Fruit fly (Drosophila melanogaster) whole organism, embryonic: ENCODE results near the gene Upf1.

Experiments used
- Antp ChIP-seq: fragments of 200-800 bp; sonication (Bioruptor generic); optimal IDR thresholded peaks from 3 replicates; lab custom pipeline; 2016; ENCODE audit warnings: missing biosample characterization, missing genetic modification characterization
- CG1024 ChIP-seq: fragments of 200-800 bp; sonication (Bioruptor generic); IDR thresholded peaks from 2 replicates; pipeline ENCODE4 v1.3.6; 2022; ENCODE audit warnings: missing biosample characterization, missing genetic modification characterization
- CG10321 ChIP-seq: fragments of 200-800 bp; sonication (Bioruptor generic); IDR thresholded peaks from 2 replicates; pipeline ENCODE4 v1.3.6; 2022; ENCODE audit warnings: missing biosample characterization, missing genetic modification characterization
- CG10462 ChIP-seq: fragments of 200-800 bp; sonication (Bioruptor generic); optimal IDR thresholded peaks from 2 replicates; lab custom pipeline; 2016; ENCODE audit warnings: missing biosample characterization, missing genetic modification characterization
- CG11085 ChIP-seq: fragments of 200-800 bp; sonication (Bioruptor generic); IDR thresholded peaks from 2 replicates; pipeline ENCODE4 v1.3.6; 2022; ENCODE audit warnings: missing biosample characterization, missing genetic modification characterization
- CG11695 ChIP-seq: fragments of 200-800 bp; sonication (Bioruptor generic); IDR thresholded peaks from 3 replicates; pipeline ENCODE4 v1.3.6; 2022; ENCODE audit warnings: missing biosample characterization, missing genetic modification characterization
- CG11696 ChIP-seq: fragments of 200-800 bp; sonication (Bioruptor generic); IDR thresholded peaks from 2 replicates; pipeline ENCODE4 v1.3.6; 2022; ENCODE audit warnings: missing biosample characterization, missing genetic modification characterization
- CG14014 ChIP-seq: fragments of 200-800 bp; sonication (Bioruptor generic); IDR thresholded peaks from 2 replicates; pipeline ENCODE4 v1.3.6; 2022; ENCODE audit warnings: missing biosample characterization, missing genetic modification characterization
- CG14710 ChIP-seq: fragments of 200-800 bp; sonication (Bioruptor generic); optimal IDR thresholded peaks from 3 replicates; lab custom pipeline; 2019; ENCODE audit warnings: missing biosample characterization, mild to moderate bottlenecking, missing genetic modification characterization, moderate library complexity
- CG17328 ChIP-seq: fragments of 200-800 bp; sonication (Bioruptor generic); IDR thresholded peaks from 2 replicates; pipeline ENCODE4 v1.3.6; 2022; ENCODE audit warnings: missing biosample characterization, missing genetic modification characterization
- CG17829 ChIP-seq: fragments of 200-800 bp; optimal IDR thresholded peaks from 2 replicates; lab custom pipeline; 2019; ENCODE audit warnings: missing biosample characterization, mild to moderate bottlenecking, missing genetic modification characterization, moderate library complexity
- CG2202 ChIP-seq: fragments of 200-800 bp; sonication (Bioruptor generic); optimal IDR thresholded peaks from 2 replicates; lab custom pipeline; 2018; ENCODE audit warnings: missing biosample characterization, mild to moderate bottlenecking, missing genetic modification characterization
- CG31224 ChIP-seq: fragments of 200-800 bp; sonication (Bioruptor generic); IDR thresholded peaks from 2 replicates; pipeline ENCODE4 v1.3.6; 2022; ENCODE audit warnings: missing biosample characterization, missing genetic modification characterization
- CG32532 ChIP-seq: fragments of 200-800 bp; sonication (Bioruptor generic); IDR thresholded peaks from 2 replicates; pipeline ENCODE4 v1.3.6; 2022; ENCODE audit warnings: missing biosample characterization, missing genetic modification characterization
- CG3281 ChIP-seq: fragments of 200-800 bp; sonication (Bioruptor generic); optimal IDR thresholded peaks from 3 replicates; lab custom pipeline; 2017; ENCODE audit warnings: missing biosample characterization, mild to moderate bottlenecking, missing genetic modification characterization
- CG34422 ChIP-seq: fragments of 200-800 bp; sonication (Bioruptor generic); IDR thresholded peaks from 3 replicates; pipeline ENCODE4 v1.3.6; 2022; ENCODE audit warnings: missing biosample characterization, missing genetic modification characterization
- CG4854 ChIP-seq: fragments of 200-800 bp; sonication (Bioruptor generic); optimal IDR thresholded peaks from 2 replicates; lab custom pipeline; 2016; ENCODE audit warnings: missing biosample characterization, missing genetic modification characterization, inconsistent platforms
- CG6791 ChIP-seq: fragments of 200-800 bp; sonication (Bioruptor generic); IDR thresholded peaks from 3 replicates; pipeline ENCODE4 v1.3.6; 2022; ENCODE audit warnings: missing biosample characterization, missing genetic modification characterization; ENCODE audit not compliant: partially characterized antibody
- CG6854 ChIP-seq: fragments of 200-800 bp; sonication (Bioruptor generic); optimal IDR thresholded peaks from 3 replicates; lab custom pipeline; 2017; ENCODE audit warnings: missing biosample characterization, mild to moderate bottlenecking, missing genetic modification characterization
- CG7271 ChIP-seq: fragments of 200-800 bp; sonication (Bioruptor generic); optimal IDR thresholded peaks from 2 replicates; lab custom pipeline; 2018; ENCODE audit warnings: missing biosample characterization, mild to moderate bottlenecking, missing genetic modification characterization, moderate library complexity
- CG7556 ChIP-seq: fragments of 200-800 bp; sonication (Bioruptor generic); optimal IDR thresholded peaks from 2 replicates; lab custom pipeline; 2017; ENCODE audit warnings: missing biosample characterization, mild to moderate bottlenecking, missing genetic modification characterization
- Dek ChIP-seq: fragments of 200-800 bp; sonication (Bioruptor generic); optimal IDR thresholded peaks from 3 replicates; lab custom pipeline; 2019; ENCODE audit warnings: missing biosample characterization, mild to moderate bottlenecking, missing genetic modification characterization, moderate library complexity
- Dp ChIP-seq: fragments of 200-800 bp; sonication (Bioruptor generic); optimal IDR thresholded peaks from 2 replicates; lab custom pipeline; 2018; ENCODE audit warnings: missing biosample characterization, mild to moderate bottlenecking, missing genetic modification characterization, moderate library complexity
- HmgD ChIP-seq: fragments of 200-800 bp; sonication (Bioruptor generic); optimal IDR thresholded peaks from 3 replicates; lab custom pipeline; 2016; ENCODE audit warnings: missing biosample characterization, missing genetic modification characterization
- Hsf ChIP-seq: fragments of 200-800 bp; sonication (Bioruptor generic); optimal IDR thresholded peaks from 3 replicates; lab custom pipeline; 2016; ENCODE audit warnings: missing biosample characterization, missing genetic modification characterization
- Mad ChIP-seq: fragments of 200-800 bp; sonication (Bioruptor generic); optimal IDR thresholded peaks from 2 replicates; lab custom pipeline; 2016; ENCODE audit warnings: missing biosample characterization, missing genetic modification characterization
- Mes4 ChIP-seq: fragments of 200-800 bp; sonication (Bioruptor generic); optimal IDR thresholded peaks from 2 replicates; lab custom pipeline; 2016; ENCODE audit warnings: missing biosample characterization, missing genetic modification characterization
- NFAT ChIP-seq: fragments of 200-800 bp; sonication (Bioruptor generic); IDR thresholded peaks from 2 replicates; pipeline ENCODE4 v1.3.6; 2022; ENCODE audit warnings: missing biosample characterization, missing genetic modification characterization
- NK7.1 ChIP-seq: fragments of 200-800 bp; sonication (Bioruptor generic); optimal IDR thresholded peaks from 3 replicates; lab custom pipeline; 2016; ENCODE audit warnings: missing biosample characterization, missing genetic modification characterization
- Oli ChIP-seq: fragments of 200-800 bp; sonication (Bioruptor generic); optimal IDR thresholded peaks from 2 replicates; lab custom pipeline; 2018; ENCODE audit warnings: missing biosample characterization, mild to moderate bottlenecking, missing genetic modification characterization, moderate library complexity
- Pdp1 ChIP-seq, 2 experiments: fragments of 200-800 bp; sonication (Bioruptor generic); optimal IDR thresholded peaks; 3 replicates each; lab custom pipeline; 2016; ENCODE audit warnings: missing biosample characterization in 2 of 2, missing genetic modification characterization in 2 of 2, mild to moderate bottlenecking in 1 of 2, moderate library complexity in 1 of 2
- Ravus ChIP-seq: fragments of 200-800 bp; sonication (Bioruptor generic); IDR thresholded peaks from 2 replicates; pipeline ENCODE4 v1.3.6; 2022; ENCODE audit warnings: missing biosample characterization, missing genetic modification characterization
- Six4 ChIP-seq: fragments of 200-800 bp; sonication (Bioruptor generic); optimal IDR thresholded peaks from 2 replicates; lab custom pipeline; 2016; ENCODE audit warnings: missing biosample characterization, missing genetic modification characterization
- Xbp1 ChIP-seq: fragments of 200-800 bp; sonication (Bioruptor generic); optimal IDR thresholded peaks from 3 replicates; lab custom pipeline; 2016; ENCODE audit warnings: missing biosample characterization, mild to moderate bottlenecking, missing genetic modification characterization
- ato ChIP-seq: fragments of 200-800 bp; sonication (Bioruptor generic); IDR thresholded peaks from 2 replicates; pipeline ENCODE4 v1.3.6; 2022; ENCODE audit warnings: missing biosample characterization, missing genetic modification characterization; ENCODE audit not compliant: partially characterized antibody
- bbx ChIP-seq: fragments of 200-800 bp; sonication (Bioruptor generic); IDR thresholded peaks from 2 replicates; pipeline ENCODE4 v1.3.6; 2022; ENCODE audit warnings: missing biosample characterization, missing genetic modification characterization; ENCODE audit not compliant: partially characterized antibody
- caup ChIP-seq: fragments of 200-800 bp; sonication (Bioruptor generic); optimal IDR thresholded peaks from 3 replicates; lab custom pipeline; 2017; ENCODE audit warnings: missing biosample characterization, mild to moderate bottlenecking, missing genetic modification characterization, moderate library complexity; ENCODE audit not compliant: severe bottlenecking
- crol ChIP-seq: fragments of 200-800 bp; sonication (Bioruptor generic); IDR thresholded peaks from 2 replicates; pipeline ENCODE4 v1.3.6; 2022; ENCODE audit warnings: missing biosample characterization, missing genetic modification characterization
- ham ChIP-seq: fragments of 200-800 bp; sonication (Bioruptor generic); IDR thresholded peaks from 2 replicates; pipeline ENCODE4 v1.3.6; 2022; ENCODE audit warnings: missing biosample characterization, missing genetic modification characterization
- klu ChIP-seq: fragments of 200-800 bp; sonication (Bioruptor generic); IDR thresholded peaks from 2 replicates; pipeline ENCODE4 v1.3.6; 2022; ENCODE audit warnings: missing biosample characterization, missing genetic modification characterization
- kni ChIP-seq: fragments of 200-800 bp; sonication (Bioruptor generic); optimal IDR thresholded peaks from 3 replicates; lab custom pipeline; 2017; ENCODE audit warnings: mild to moderate bottlenecking, missing biosample characterization, missing genetic modification reagents, missing genetic modification characterization
- pita ChIP-seq: fragments of 200-800 bp; sonication (Bioruptor generic); optimal IDR thresholded peaks from 2 replicates; lab custom pipeline; 2017; ENCODE audit warnings: missing biosample characterization, mild to moderate bottlenecking, missing genetic modification characterization
- rib ChIP-seq: fragments of 200-800 bp; sonication (Bioruptor generic); IDR thresholded peaks from 2 replicates; pipeline ENCODE4 v1.3.6; 2022; ENCODE audit warnings: missing biosample characterization, missing genetic modification characterization
- stc ChIP-seq: fragments of 200-800 bp; sonication (Bioruptor generic); IDR thresholded peaks from 2 replicates; pipeline ENCODE4 v1.3.6; 2022; ENCODE audit warnings: missing biosample characterization, missing genetic modification characterization
- twi ChIP-seq: fragments of 200-800 bp; optimal IDR thresholded peaks from 2 replicates; lab custom pipeline; 2019; ENCODE audit warnings: missing biosample characterization, mild to moderate bottlenecking, missing genetic modification characterization, moderate library complexity
- tx ChIP-seq: fragments of 200-800 bp; sonication (Bioruptor generic); optimal IDR thresholded peaks from 2 replicates; lab custom pipeline; 2016; ENCODE audit warnings: missing biosample characterization, missing genetic modification characterization
- zf30C ChIP-seq: fragments of 200-800 bp; sonication (Bioruptor generic); optimal IDR thresholded peaks from 3 replicates; lab custom pipeline; 2018; ENCODE audit warnings: missing biosample characterization, mild to moderate bottlenecking, missing genetic modification characterization
- zfh1 ChIP-seq: fragments of 200-800 bp; sonication (Bioruptor generic); IDR thresholded peaks from 3 replicates; pipeline ENCODE4 v1.3.6; 2022; ENCODE audit warnings: missing biosample characterization, missing genetic modification characterization
- zfh2 ChIP-seq: fragments of 200-800 bp; sonication (Bioruptor generic); optimal IDR thresholded peaks from 2 replicates; lab custom pipeline; 2016; ENCODE audit warnings: missing biosample characterization, missing genetic modification characterization

Gene Upf1

DNA sequence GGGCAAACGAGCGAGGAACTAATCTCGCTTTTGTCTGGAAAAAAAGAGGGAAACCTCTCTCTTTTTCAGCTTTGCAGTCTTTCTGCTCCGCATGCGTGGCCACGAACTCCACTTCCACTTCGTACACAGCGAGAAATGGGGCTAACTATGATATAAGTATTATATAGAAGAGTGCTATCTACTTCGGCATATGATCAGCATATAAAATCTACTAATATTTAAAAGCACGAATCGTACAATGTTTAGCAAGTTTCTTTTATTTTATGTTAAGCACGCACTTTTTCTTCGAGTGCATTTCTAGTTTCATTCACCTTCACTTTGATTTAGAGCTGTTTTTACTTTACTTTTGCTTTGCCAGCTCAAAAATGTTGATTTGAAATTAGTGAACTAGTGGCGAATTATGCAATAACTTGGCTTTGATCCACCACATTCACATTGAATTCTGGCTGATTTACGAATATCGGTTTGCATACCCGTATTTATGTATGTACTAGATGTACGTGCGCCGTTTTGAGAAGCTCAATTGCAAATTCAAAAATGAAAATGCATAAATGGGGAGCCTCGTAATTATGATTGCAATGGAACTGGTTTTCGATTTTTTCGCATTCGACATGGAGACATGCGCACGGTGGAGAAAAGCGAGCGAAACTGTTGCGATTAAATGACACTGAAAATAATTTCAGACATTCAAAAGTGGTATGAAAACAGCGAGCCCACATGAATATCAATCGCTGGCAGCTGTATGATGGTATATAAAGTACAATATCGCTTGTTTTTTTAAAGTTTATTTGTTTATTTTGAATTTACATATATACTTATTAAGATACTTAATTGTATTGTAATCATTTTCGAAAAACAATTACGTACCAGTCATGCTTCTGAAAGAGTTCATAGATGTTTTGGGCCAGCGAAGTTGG is 47.4 kb downstream of the Upf1 start (continued):
- TF ChIP-seq klu (GFP tag; lab: Robert Waterston, UW): peak; percentile 67
- peak; percentile 68 for TF ChIP-seq Hsf (GFP tag; lab: Kevin White, UChicago)
- no peak for TF ChIP-seq pita
- TF ChIP-seq zfh1 (GFP tag; lab: Robert Waterston, UW): peak; percentile 86
- TF ChIP-seq NFAT (GFP tag; lab: Robert Waterston, UW): peak; percentile 56
- TF ChIP-seq ato: no peak
- TF ChIP-seq CG32532 (GFP tag; lab: Robert Waterston, UW): peak; percentile 84
- TF ChIP-seq twi (tag; lab: Kevin White, UChicago): peak; percentile 32
- TF ChIP-seq CG6854 (GFP tag; lab: Kevin White, UChicago): no peak
- peak; percentile 28 for TF ChIP-seq Mes4 (GFP tag; lab: Kevin White, UChicago)
- TF ChIP-seq CG14710 (tag; lab: Kevin White, UChicago): peak; percentile 65
- peak; percentile 45 for TF ChIP-seq Ravus (GFP tag; lab: Robert Waterston, UW)
- TF ChIP-seq zfh2 (GFP tag; lab: Kevin White, UChicago): peak; percentile 14
- peak; percentile 73 for TF ChIP-seq CG2202 (tag; lab: Kevin White, UChicago)
- TF ChIP-seq CG10462 (GFP tag; lab: Kevin White, UChicago): peak; percentile 34
- TF ChIP-seq Dek (tag; lab: Kevin White, UChicago): peak; percentile 43
- no peak for TF ChIP-seq CG7271 (tag; lab: Kevin White, UChicago)
- TF ChIP-seq CG4854 (GFP tag; lab: Kevin White, UChicago): peak; percentile 11
- TF ChIP-seq CG6791 (GFP tag; lab: Robert Waterston, UW): no peak
- TF ChIP-seq kni (GFP tag; lab: Kevin White, UChicago): no peak
- TF ChIP-seq NK7.1: peak; percentile 59
- peak; percentile 59 for TF ChIP-seq Six4 (GFP tag; lab: Kevin White, UChicago)
- peak; percentile 88 for TF ChIP-seq CG14014 (GFP tag; lab: Robert Waterston, UW)
- TF ChIP-seq caup (GFP tag; lab: Kevin White, UChicago): peak; percentile 23
- TF ChIP-seq CG3281 (GFP tag; lab: Kevin White, UChicago): peak; percentile 49
- TF ChIP-seq Pdp1 (GFP tag; optimal IDR thresholded peaks at IDR 0.05; lab: Kevin White, UChicago): peak; percentile 81 to 82
- TF ChIP-seq crol (GFP tag; lab: Robert Waterston, UW): no peak
- TF ChIP-seq stc (GFP tag; lab: Robert Waterston, UW): peak; percentile 91
- TF ChIP-seq bbx (GFP tag; lab: Robert Waterston, UW): no peak
- peak; percentile 55; the same call in 1 of the 2 replicates for TF ChIP-seq CG11696 (GFP tag; lab: Robert Waterston, UW)
- TF ChIP-seq Mad: peak; percentile 47
- no peak; the same call in 1 of the 2 replicates for TF ChIP-seq CG10321 (GFP tag; lab: Robert Waterston, UW)
- TF ChIP-seq CG11695 (GFP tag; lab: Robert Waterston, UW): peak; percentile 81
- TF ChIP-seq CG11085: peak; percentile 62
- no peak for TF ChIP-seq Dp (GFP tag; lab: Kevin White, UChicago)
- no peak for TF ChIP-seq ham (GFP tag; lab: Robert Waterston, UW)
- TF ChIP-seq CG1024 (GFP tag; lab: Robert Waterston, UW): 0 out of 2 replicates have a peak, but pooled peaks have one; percentile 40
- peak; percentile 51; the same call in 1 of the 2 replicates for TF ChIP-seq rib (GFP tag; lab: Robert Waterston, UW)
- no peak for TF ChIP-seq tx (GFP tag; lab: Kevin White, UChicago)
- TF ChIP-seq CG31224 (GFP tag; lab: Robert Waterston, UW): peak; percentile 52
- TF ChIP-seq zf30C: peak; percentile 58
- peak; percentile 72 for TF ChIP-seq CG17328
- peak; percentile 64 for TF ChIP-seq Antp (GFP tag; lab: Kevin White, UChicago)
- peak; percentile 71 for TF ChIP-seq Oli (tag; lab: Kevin White, UChicago)
- TF ChIP-seq Xbp1: peak; percentile 62
- peak; percentile 93 for TF ChIP-seq CG17829 (tag; lab: Kevin White, UChicago)
- TF ChIP-seq CG34422 (GFP tag; lab: Robert Waterston, UW): peak; percentile 76
- TF ChIP-seq HmgD (GFP tag; lab: Kevin White, UChicago): no peak
- peak; percentile 58 for TF ChIP-seq CG7556
